Worm (Caenorhabditis elegans) whole organism, L2 larva: ENCODE measurements around the gene Y73B6BL.27.

Source experiments
- C34F6.9 ChIP-seq: fragments of 150-350 bp; optimal IDR thresholded peaks from 2 replicates; lab custom pipeline; 2014; ENCODE audit warnings: missing biosample characterization, missing genetic modification characterization
- F13H6.1 ChIP-seq: sonication (generic microtip); optimal IDR thresholded peaks from 2 replicates; lab custom pipeline; 2016; ENCODE audit warnings: missing genetic modification characterization, missing compliant biosample characterization
- R02D3.7 ChIP-seq: fragments of 150-350 bp; optimal IDR thresholded peaks from 2 replicates; lab custom pipeline; 2014; ENCODE audit warnings: missing biosample characterization, missing genetic modification characterization
- Y55F3AM.14 ChIP-seq: fragments of 200-800 bp; sonication (Bioruptor generic); optimal IDR thresholded peaks from 2 replicates; lab custom pipeline; 2018; ENCODE audit warnings: mild to moderate bottlenecking, missing genetic modification characterization, missing compliant biosample characterization
- ZK546.5 ChIP-seq: sonication (generic microtip); optimal IDR thresholded peaks from 2 replicates; lab custom pipeline; 2017; ENCODE audit warnings: missing biosample characterization, missing genetic modification characterization
- aly-2 ChIP-seq: fragments of 150-350 bp; optimal IDR thresholded peaks from 2 replicates; lab custom pipeline; 2014; ENCODE audit warnings: missing biosample characterization, missing genetic modification characterization
- ama-1 ChIP-seq: fragments of 150-350 bp; optimal IDR thresholded peaks from 2 replicates; lab custom pipeline; 2018; ENCODE audit warnings: inconsistent platforms
- blmp-1 ChIP-seq: sonication (generic microtip); optimal IDR thresholded peaks from 2 replicates; lab custom pipeline; 2017; ENCODE audit warnings: missing genetic modification characterization, mild to moderate bottlenecking, missing compliant biosample characterization, antibody characterized with exemption, moderate library complexity; ENCODE audit not compliant: insufficient read depth
- ceh-82 ChIP-seq: fragments of 150-350 bp; optimal IDR thresholded peaks from 2 replicates; lab custom pipeline; 2014; ENCODE audit warnings: missing biosample characterization, missing genetic modification characterization
- crh-2 ChIP-seq: sonication (generic microtip); optimal IDR thresholded peaks from 2 replicates; lab custom pipeline; 2017; ENCODE audit warnings: missing biosample characterization, missing genetic modification characterization
- egl-27 ChIP-seq: sonication (generic microtip); optimal IDR thresholded peaks from 3 replicates; lab custom pipeline; 2017; ENCODE audit warnings: missing biosample characterization, missing genetic modification reagents, missing genetic modification characterization
- elt-1 ChIP-seq: fragments of 150-350 bp; optimal IDR thresholded peaks from 2 replicates; lab custom pipeline; 2014; ENCODE audit warnings: missing biosample characterization, missing genetic modification characterization
- elt-3 ChIP-seq: sonication (generic microtip); optimal IDR thresholded peaks from 2 replicates; lab custom pipeline; 2017; ENCODE audit warnings: missing biosample characterization, missing genetic modification characterization
- fos-1 ChIP-seq: fragments of 150-350 bp; optimal IDR thresholded peaks from 2 replicates; lab custom pipeline; 2014; ENCODE audit warnings: missing biosample characterization, missing genetic modification characterization
- gmeb-1 ChIP-seq: fragments of 150-350 bp; optimal IDR thresholded peaks from 2 replicates; lab custom pipeline; 2014; ENCODE audit warnings: missing biosample characterization, missing genetic modification characterization
- lin-11 ChIP-seq: fragments of 150-350 bp; sonication (generic microtip); optimal IDR thresholded peaks from 2 replicates; lab custom pipeline; 2014; ENCODE audit warnings: missing biosample characterization, missing genetic modification characterization, inconsistent platforms, mixed read lengths
- lsy-2 ChIP-seq, 2 experiments: fragments of 150-350 bp in 1 of 2; sonication (generic microtip) in 1 of 2; optimal IDR thresholded peaks; 2 replicates each; lab custom pipeline; 2014 to 2017; ENCODE audit warnings: missing biosample characterization in 2 of 2, missing genetic modification characterization in 2 of 2
- mab-5 ChIP-seq: fragments of 150-350 bp; optimal IDR thresholded peaks from 2 replicates; lab custom pipeline; 2014; ENCODE audit warnings: missing biosample characterization, missing genetic modification characterization
- mbf-1 ChIP-seq: sonication (generic microtip); optimal IDR thresholded peaks from 2 replicates; lab custom pipeline; 2017; ENCODE audit warnings: missing biosample characterization, missing genetic modification characterization
- mdl-1 ChIP-seq, 2 experiments: fragments of 150-350 bp in 1 of 2; sonication (generic microtip) in 1 of 2; optimal IDR thresholded peaks; 2 replicates each; lab custom pipeline; 2017; ENCODE audit warnings: missing biosample characterization in 2 of 2, missing genetic modification characterization in 2 of 2
- nhr-10 ChIP-seq: sonication (generic microtip); optimal IDR thresholded peaks from 2 replicates; lab custom pipeline; 2017; ENCODE audit warnings: missing biosample characterization, missing genetic modification characterization
- nhr-11 ChIP-seq: fragments of 150-350 bp; optimal IDR thresholded peaks from 2 replicates; lab custom pipeline; 2014; ENCODE audit warnings: missing biosample characterization, missing genetic modification characterization
- nhr-12 ChIP-seq: fragments of 150-350 bp; optimal IDR thresholded peaks from 2 replicates; lab custom pipeline; 2014; ENCODE audit warnings: missing biosample characterization, missing genetic modification characterization
- nhr-129 ChIP-seq: fragments of 150-350 bp; optimal IDR thresholded peaks from 2 replicates; lab custom pipeline; 2014; ENCODE audit warnings: missing biosample characterization, missing genetic modification characterization
- nhr-21 ChIP-seq: fragments of 150-350 bp; optimal IDR thresholded peaks from 2 replicates; lab custom pipeline; 2014; ENCODE audit warnings: missing biosample characterization, missing genetic modification characterization
- nhr-23 ChIP-seq: fragments of 150-350 bp; optimal IDR thresholded peaks from 2 replicates; lab custom pipeline; 2014; ENCODE audit warnings: missing biosample characterization, missing genetic modification reagents, missing genetic modification characterization
- nhr-237 ChIP-seq: fragments of 150-350 bp; optimal IDR thresholded peaks from 2 replicates; lab custom pipeline; 2014; ENCODE audit warnings: missing biosample characterization, missing genetic modification characterization
- nhr-25 ChIP-seq: fragments of 150-350 bp; sonication (generic microtip); optimal IDR thresholded peaks from 3 replicates; lab custom pipeline; 2014; ENCODE audit warnings: missing biosample characterization, missing genetic modification characterization
- nhr-6 ChIP-seq: fragments of 150-350 bp; optimal IDR thresholded peaks from 2 replicates; lab custom pipeline; 2014; ENCODE audit warnings: missing biosample characterization, missing genetic modification characterization
- nhr-77 ChIP-seq: fragments of 150-350 bp; optimal IDR thresholded peaks from 2 replicates; lab custom pipeline; 2014; ENCODE audit warnings: missing biosample characterization, missing genetic modification characterization
- skn-1 ChIP-seq: sonication (generic microtip); optimal IDR thresholded peaks from 2 replicates; lab custom pipeline; 2017; ENCODE audit warnings: missing biosample characterization, missing genetic modification characterization
- sma-9 ChIP-seq, 2 experiments: fragments of 150-350 bp in 1 of 2; sonication (generic microtip) in 1 of 2; optimal IDR thresholded peaks; 2 replicates each; lab custom pipeline; 2014 to 2016; ENCODE audit warnings: missing genetic modification characterization in 2 of 2, mild to moderate bottlenecking in 1 of 2, missing biosample characterization in 1 of 2, missing compliant biosample characterization in 1 of 2, missing genetic modification reagents in 1 of 2, moderate library complexity in 1 of 2
- snpc-4 ChIP-seq: fragments of 150-350 bp; optimal IDR thresholded peaks from 2 replicates; lab custom pipeline; 2014; ENCODE audit warnings: missing biosample characterization, missing genetic modification characterization
- unc-55 ChIP-seq: fragments of 150-350 bp; sonication (generic microtip); optimal IDR thresholded peaks from 3 replicates; lab custom pipeline; 2014; ENCODE audit warnings: missing biosample characterization, missing genetic modification reagents, missing genetic modification characterization
- unc-62 ChIP-seq: fragments of 150-350 bp; optimal IDR thresholded peaks from 2 replicates; lab custom pipeline; 2014; ENCODE audit warnings: missing biosample characterization, missing genetic modification reagents, missing genetic modification characterization
- zag-1 ChIP-seq: fragments of 150-350 bp; optimal IDR thresholded peaks from 2 replicates; lab custom pipeline; 2014; ENCODE audit warnings: missing biosample characterization, missing genetic modification characterization
- ztf-1 ChIP-seq: fragments of 200-800 bp; sonication (Bioruptor generic); conservative IDR thresholded peaks from 2 replicates; pipeline ENCODE4 v1.3.6; 2022; ENCODE audit warnings: missing genetic modification characterization, missing compliant biosample characterization
- ztf-11 ChIP-seq: sonication (generic microtip); optimal IDR thresholded peaks from 2 replicates; lab custom pipeline; 2017; ENCODE audit warnings: missing biosample characterization, missing genetic modification characterization
- ztf-4 ChIP-seq: fragments of 150-350 bp; optimal IDR thresholded peaks from 2 replicates; lab custom pipeline; 2014; ENCODE audit warnings: missing biosample characterization, missing genetic modification characterization

The Y73B6BL.27 gene

DNA sequence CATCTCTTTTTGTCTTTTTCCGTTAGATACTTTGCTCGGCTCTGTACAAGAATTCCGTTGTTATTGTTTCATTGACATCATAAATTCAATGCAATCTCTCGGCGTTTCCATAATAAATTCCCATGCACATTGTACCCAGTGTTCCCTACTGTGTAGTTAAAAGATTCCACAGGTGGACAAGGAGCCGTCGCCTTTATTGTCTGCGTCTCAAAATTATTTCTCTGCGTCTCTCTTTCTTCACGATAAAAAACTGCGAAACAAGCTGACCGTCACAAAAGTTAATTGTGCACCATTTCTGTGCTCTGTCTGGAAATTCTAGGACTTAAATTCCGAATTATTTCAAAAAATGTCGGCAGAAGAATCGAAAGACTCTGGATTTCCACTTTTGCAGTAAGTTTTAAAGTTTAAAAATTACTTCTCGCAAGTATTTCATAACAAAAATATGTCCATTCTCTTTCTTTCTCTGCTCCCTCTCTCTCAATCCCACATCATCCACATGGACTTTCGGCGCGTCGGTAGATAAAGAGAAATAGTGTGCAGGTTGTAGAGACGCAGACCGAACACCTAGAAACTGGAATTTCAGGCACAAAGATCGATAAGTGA lies 30.9 kb downstream of the Y73B6BL.27 start:
- no peak for TF ChIP-seq zag-1 (tag; lab: Kevin White, UChicago)
- peak; percentile 59 for TF ChIP-seq F13H6.1 (tag; lab: Kevin White, UChicago)
- peak; percentile 21 to 39 for TF ChIP-seq lsy-2 (tag; optimal IDR thresholded peaks at IDR 0.05; lab: Kevin White, UChicago)
- no peak for TF ChIP-seq skn-1
- TF ChIP-seq ztf-4 (tag; lab: Kevin White, UChicago) = no peak
- no peak for TF ChIP-seq nhr-25 (tag; lab: Kevin White, UChicago)
- no peak for TF ChIP-seq snpc-4 (tag; lab: Kevin White, UChicago)
- no peak for TF ChIP-seq fos-1 (tag; lab: Kevin White, UChicago)
- no peak for TF ChIP-seq unc-62
- TF ChIP-seq nhr-10 = no peak
- no peak for TF ChIP-seq crh-2 (tag; lab: Kevin White, UChicago)
- no peak for TF ChIP-seq nhr-12 (tag; lab: Kevin White, UChicago)
- peak; percentile 42 for TF ChIP-seq sma-9 (GFP tag; optimal IDR thresholded peaks at IDR 0.05; lab: Kevin White, UChicago)
- no peak for TF ChIP-seq sma-9 (tag; optimal IDR thresholded peaks at IDR 0.05; lab: Kevin White, UChicago)
- no peak for TF ChIP-seq ceh-82 (tag; lab: Kevin White, UChicago)
- TF ChIP-seq lin-11 = no peak
- no peak for TF ChIP-seq ZK546.5
- no peak for TF ChIP-seq R02D3.7
- no peak for TF ChIP-seq blmp-1 (tag; lab: Kevin White, UChicago)
- no peak for TF ChIP-seq nhr-11
- no peak for TF ChIP-seq nhr-237 (tag; lab: Kevin White, UChicago)
- TF ChIP-seq nhr-129 (tag; lab: Kevin White, UChicago) = no peak
- TF ChIP-seq ztf-11 = no peak
- peak; percentile 2 for TF ChIP-seq C34F6.9 (tag; lab: Kevin White, UChicago)
- no peak for TF ChIP-seq elt-3 (tag; lab: Kevin White, UChicago)
- TF ChIP-seq gmeb-1 (tag; lab: Kevin White, UChicago) = peak; percentile 26
- TF ChIP-seq unc-55 (GFP tag; lab: Kevin White, UChicago) = peak; percentile 23

- no peak for TF ChIP-seq unc-55 (GFP tag; lab: Kevin White, UChicago)
- no peak for TF ChIP-seq elt-1 (tag; lab: Kevin White, UChicago)
- no peak for TF ChIP-seq aly-2 (tag; lab: Kevin White, UChicago)
- TF ChIP-seq elt-3 (tag; lab: Kevin White, UChicago) = no peak
- no peak for TF ChIP-seq lin-11
- TF ChIP-seq ceh-82 (tag; lab: Kevin White, UChicago) = no peak
- no peak for TF ChIP-seq ama-1
- no peak for TF ChIP-seq nhr-6
- no peak for TF ChIP-seq nhr-12 (tag; lab: Kevin White, UChicago)
- no peak for TF ChIP-seq nhr-77 (tag; lab: Kevin White, UChicago)
- no peak for TF ChIP-seq egl-27 (tag; lab: Kevin White, UChicago)
- no peak for TF ChIP-seq mab-5 (tag; lab: Kevin White, UChicago)
- TF ChIP-seq skn-1 = no peak
- TF ChIP-seq ztf-1 (GFP tag; lab: Robert Waterston, UW) = no peak
- no peak for TF ChIP-seq Y55F3AM.14 (GFP tag; lab: Kevin White, UChicago)
- no peak for TF ChIP-seq nhr-10
- no peak for TF ChIP-seq mdl-1 (tag; optimal IDR thresholded peaks at IDR 0.05; lab: Kevin White, UChicago)
- TF ChIP-seq mbf-1 = no peak
Measured at ce11 chrIV:6441601-6442000, 31.4 kb downstream of the Y73B6BL.27 start, which contains the start of gene Y73B6BL.31. Gene Y73B6BL.31, plus strand, starts transcription at chrIV:6441901.

DNA sequence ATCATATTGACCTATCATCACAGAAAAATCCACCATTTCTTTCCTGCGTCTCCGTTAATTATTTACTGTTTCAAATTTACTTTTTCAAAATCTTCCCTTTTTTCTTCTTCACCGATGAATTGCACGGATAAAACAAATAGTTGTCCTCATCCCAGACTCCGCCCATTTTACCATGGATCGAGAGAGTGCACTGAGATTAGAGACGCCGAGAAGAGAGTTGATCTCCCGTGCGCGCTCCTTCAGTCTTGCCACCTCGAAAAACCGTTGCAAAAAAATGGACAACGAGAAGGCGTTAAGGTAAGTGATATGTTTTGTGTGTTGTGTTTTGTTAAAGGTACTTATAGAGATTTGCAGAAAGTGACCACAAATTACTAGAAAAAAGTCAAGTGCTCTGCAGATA lies 35.0 kb downstream of the Y73B6BL.27 start, which contains the start of gene dlc-5:
TSS of gene dlc-5 (plus strand) at position 154 of the 400 bp plus-strand sequence.
- no peak for TF ChIP-seq unc-55 (GFP tag; lab: Kevin White, UChicago)
- no peak for TF ChIP-seq blmp-1 (tag; lab: Kevin White, UChicago)
- TF ChIP-seq lsy-2 (tag; optimal IDR thresholded peaks at IDR 0.05; lab: Kevin White, UChicago) = no peak
- TF ChIP-seq Y55F3AM.14 (GFP tag; lab: Kevin White, UChicago) = no peak
- TF ChIP-seq crh-2 (tag; lab: Kevin White, UChicago) = no peak
- no peak for TF ChIP-seq ztf-1 (GFP tag; lab: Robert Waterston, UW)
- no peak for TF ChIP-seq nhr-21 (tag; lab: Kevin White, UChicago)
- TF ChIP-seq nhr-77 (tag; lab: Kevin White, UChicago) = no peak
- TF ChIP-seq lin-11 = no peak
- TF ChIP-seq F13H6.1 (tag; lab: Kevin White, UChicago) = no peak
- TF ChIP-seq nhr-23 = no peak
